Fruit fly (Drosophila melanogaster) whole organism, embryonic: ENCODE measurements around the gene Npc2g.

ENCODE experiments used
- CG10267 ChIP-seq: fragments of 200-800 bp; sonication (Bioruptor generic); optimal IDR thresholded peaks from 2 replicates; lab custom pipeline; 2018; ENCODE audit warnings: missing biosample characterization, mild to moderate bottlenecking, missing genetic modification characterization, moderate library complexity
- CG10321 ChIP-seq: fragments of 200-800 bp; sonication (Bioruptor generic); IDR thresholded peaks from 2 replicates; pipeline ENCODE4 v1.3.6; 2022; ENCODE audit warnings: missing biosample characterization, missing genetic modification characterization
- CG10565 ChIP-seq: fragments of 200-800 bp; sonication (Bioruptor generic); optimal IDR thresholded peaks from 3 replicates; lab custom pipeline; 2016; ENCODE audit warnings: missing biosample characterization, mild to moderate bottlenecking, missing genetic modification characterization
- CG10959 ChIP-seq: fragments of 200-800 bp; sonication (Bioruptor generic); IDR thresholded peaks from 2 replicates; pipeline ENCODE4 v1.3.6; 2022; ENCODE audit warnings: missing biosample characterization, missing genetic modification characterization
- CG13775 ChIP-seq: fragments of 200-800 bp; sonication (Bioruptor generic); optimal IDR thresholded peaks from 3 replicates; lab custom pipeline; 2017; ENCODE audit warnings: missing biosample characterization, mild to moderate bottlenecking, missing genetic modification characterization
- CG14710 ChIP-seq: fragments of 200-800 bp; sonication (Bioruptor generic); optimal IDR thresholded peaks from 3 replicates; lab custom pipeline; 2019; ENCODE audit warnings: missing biosample characterization, mild to moderate bottlenecking, missing genetic modification characterization, moderate library complexity
- CG14860 ChIP-seq: fragments of 200-800 bp; sonication (Bioruptor generic); IDR thresholded peaks from 3 replicates; pipeline ENCODE4 v1.3.6; 2022; ENCODE audit warnings: missing biosample characterization, missing genetic modification characterization; ENCODE audit not compliant: partially characterized antibody
- CG15073 ChIP-seq: fragments of 200-800 bp; sonication (Bioruptor generic); optimal IDR thresholded peaks from 2 replicates; lab custom pipeline; 2016; ENCODE audit warnings: missing biosample characterization, missing genetic modification characterization
- CG1529 ChIP-seq: fragments of 200-800 bp; sonication (Bioruptor generic); optimal IDR thresholded peaks from 3 replicates; lab custom pipeline; 2018; ENCODE audit warnings: missing biosample characterization, missing genetic modification characterization
- CG15696 ChIP-seq: fragments of 200-800 bp; sonication (Bioruptor generic); optimal IDR thresholded peaks from 2 replicates; lab custom pipeline; 2019; ENCODE audit warnings: missing biosample characterization, mild to moderate bottlenecking, missing genetic modification characterization, moderate library complexity
- CG17385 ChIP-seq: fragments of 200-800 bp; sonication (Bioruptor generic); optimal IDR thresholded peaks from 3 replicates; lab custom pipeline; 2018; ENCODE audit warnings: missing biosample characterization, mild to moderate bottlenecking, missing genetic modification characterization
- CG17829 ChIP-seq: fragments of 200-800 bp; optimal IDR thresholded peaks from 2 replicates; lab custom pipeline; 2019; ENCODE audit warnings: missing biosample characterization, mild to moderate bottlenecking, missing genetic modification characterization, moderate library complexity
- CG18476 ChIP-seq: fragments of 200-800 bp; sonication (Bioruptor generic); optimal IDR thresholded peaks from 2 replicates; lab custom pipeline; 2016; ENCODE audit warnings: missing biosample characterization, mild to moderate bottlenecking, missing genetic modification characterization
- CG4360 ChIP-seq: fragments of 200-800 bp; sonication (Bioruptor generic); IDR thresholded peaks from 2 replicates; pipeline ENCODE4 v1.3.6; 2022; ENCODE audit warnings: missing biosample characterization, missing genetic modification characterization
- CG4404 ChIP-seq: fragments of 200-800 bp; sonication (Bioruptor generic); IDR thresholded peaks from 2 replicates; pipeline ENCODE4 v1.3.6; 2022; ENCODE audit warnings: missing biosample characterization, missing genetic modification characterization
- CG6272 ChIP-seq: fragments of 200-800 bp; sonication (Bioruptor generic); IDR thresholded peaks from 2 replicates; pipeline ENCODE4 v1.3.6; 2022; ENCODE audit warnings: missing biosample characterization, missing genetic modification characterization
- CG7556 ChIP-seq: fragments of 200-800 bp; sonication (Bioruptor generic); optimal IDR thresholded peaks from 2 replicates; lab custom pipeline; 2017; ENCODE audit warnings: missing biosample characterization, mild to moderate bottlenecking, missing genetic modification characterization
- CG7839 ChIP-seq: fragments of 200-800 bp; sonication (Bioruptor generic); optimal IDR thresholded peaks from 3 replicates; lab custom pipeline; 2018; ENCODE audit warnings: missing biosample characterization, mild to moderate bottlenecking, missing genetic modification characterization, moderate library complexity
- CTCF ChIP-seq: fragments of 200-800 bp; sonication (Bioruptor generic); optimal IDR thresholded peaks from 2 replicates; lab custom pipeline; 2017; ENCODE audit warnings: missing biosample characterization, mild to moderate bottlenecking, missing genetic modification characterization, moderate library complexity
- CoRest ChIP-seq: fragments of 200-800 bp; sonication (Bioruptor generic); optimal IDR thresholded peaks from 3 replicates; lab custom pipeline; 2018; ENCODE audit warnings: missing biosample characterization, mild to moderate bottlenecking, missing genetic modification characterization, moderate library complexity
- Dad ChIP-seq: fragments of 200-800 bp; sonication (Bioruptor generic); optimal IDR thresholded peaks from 3 replicates; lab custom pipeline; 2016; ENCODE audit warnings: missing biosample characterization, missing genetic modification characterization
- Doc2 ChIP-seq: fragments of 200-800 bp; sonication (Bioruptor generic); IDR thresholded peaks from 2 replicates; pipeline ENCODE4 v1.3.6; 2022; ENCODE audit warnings: missing biosample characterization, missing genetic modification characterization
- ERR ChIP-seq: fragments of 200-800 bp; sonication (Bioruptor generic); optimal IDR thresholded peaks from 2 replicates; lab custom pipeline; 2016; ENCODE audit warnings: missing biosample characterization, missing genetic modification characterization
- Ets65A ChIP-seq: fragments of 200-800 bp; sonication (Bioruptor generic); peaks from one replicate; lab custom pipeline; 2016; ENCODE audit warnings: missing biosample characterization, missing genetic modification characterization
- Hmr ChIP-seq: fragments of 200-800 bp; sonication (Bioruptor generic); optimal IDR thresholded peaks from 3 replicates; lab custom pipeline; 2017; ENCODE audit warnings: mild to moderate bottlenecking, missing biosample characterization, missing genetic modification reagents, missing genetic modification characterization
- NC2α ChIP-seq: fragments of 200-800 bp; sonication (Bioruptor generic); optimal IDR thresholded peaks from 2 replicates; lab custom pipeline; 2016; ENCODE audit warnings: missing biosample characterization, missing genetic modification characterization
- Opbp ChIP-seq: fragments of 200-800 bp; sonication (Bioruptor generic); IDR thresholded peaks from 3 replicates; pipeline ENCODE4 v1.3.6; 2022; ENCODE audit warnings: missing biosample characterization, missing genetic modification characterization; ENCODE audit not compliant: partially characterized antibody
- Ptx1 ChIP-seq: fragments of 200-800 bp; sonication (Bioruptor generic); IDR thresholded peaks from 2 replicates; pipeline ENCODE4 v1.3.6; 2022; ENCODE audit warnings: missing biosample characterization, missing genetic modification characterization
- Side ChIP-seq: fragments of 200-800 bp; sonication (Bioruptor generic); optimal IDR thresholded peaks from 2 replicates; lab custom pipeline; 2016; ENCODE audit warnings: missing biosample characterization, missing genetic modification characterization
- Sin3A ChIP-seq: fragments of >200 bp; optimal IDR thresholded peaks from 2 replicates; lab custom pipeline; 2018
- Six4 ChIP-seq: fragments of 200-800 bp; sonication (Bioruptor generic); optimal IDR thresholded peaks from 2 replicates; lab custom pipeline; 2016; ENCODE audit warnings: missing biosample characterization, missing genetic modification characterization
- ap ChIP-seq: fragments of 200-800 bp; sonication (Bioruptor generic); IDR thresholded peaks from 2 replicates; pipeline ENCODE4 v1.3.6; 2022; ENCODE audit warnings: missing biosample characterization, missing genetic modification characterization
- ase ChIP-seq: fragments of 200-800 bp; sonication (Bioruptor generic); IDR thresholded peaks from 3 replicates; pipeline ENCODE4 v1.3.6; 2022; ENCODE audit warnings: missing biosample characterization, missing genetic modification characterization
- bsh ChIP-seq, 2 experiments: fragments of 200-800 bp; sonication (Bioruptor generic); optimal IDR thresholded peaks; 2 replicates each; lab custom pipeline; 2017 to 2018; ENCODE audit warnings: mild to moderate bottlenecking in 2 of 2, missing biosample characterization in 2 of 2, missing genetic modification characterization in 2 of 2, moderate library complexity in 1 of 2
- chif ChIP-seq, 2 experiments: fragments of 200-800 bp; sonication (Bioruptor generic); optimal IDR thresholded peaks; 3 replicates each; lab custom pipeline; 2016; ENCODE audit warnings: missing biosample characterization in 2 of 2, missing genetic modification characterization in 2 of 2
- chn ChIP-seq: fragments of 200-800 bp; sonication (Bioruptor generic); optimal IDR thresholded peaks from 2 replicates; lab custom pipeline; 2016; ENCODE audit warnings: missing biosample characterization, missing genetic modification characterization
- ci ChIP-seq: fragments of 200-800 bp; sonication (Bioruptor generic); IDR thresholded peaks from 3 replicates; pipeline ENCODE4 v1.3.6; 2022; ENCODE audit warnings: missing biosample characterization, missing genetic modification characterization
- dmrt11E ChIP-seq: fragments of 200-800 bp; sonication (Bioruptor generic); optimal IDR thresholded peaks from 3 replicates; lab custom pipeline; 2018; ENCODE audit warnings: missing biosample characterization, mild to moderate bottlenecking, missing genetic modification characterization, moderate library complexity
- ems ChIP-seq: fragments of 200-800 bp; sonication (Bioruptor generic); optimal IDR thresholded peaks from 3 replicates; lab custom pipeline; 2016; ENCODE audit warnings: missing biosample characterization, missing genetic modification characterization
- gce ChIP-seq: fragments of 200-800 bp; sonication (Bioruptor generic); IDR thresholded peaks from 3 replicates; pipeline ENCODE4 v1.3.6; 2022; ENCODE audit warnings: missing biosample characterization, missing genetic modification characterization
- gt ChIP-seq: fragments of 200-800 bp; sonication (Bioruptor generic); IDR thresholded peaks from 2 replicates; pipeline ENCODE4 v1.3.6; 2022; ENCODE audit warnings: missing biosample characterization, missing genetic modification characterization
- hkb ChIP-seq, 2 experiments: fragments of 200-800 bp in 1 of 2; fragments of >200 bp in 1 of 2; sonication (Bioruptor generic) in 1 of 2; IDR thresholded peaks in 1 of 2; optimal IDR thresholded peaks in 1 of 2; 2 replicates each; pipeline versions ENCODE4 v1.3.6 to Lab custom; 2017 to 2022; ENCODE audit warnings: missing biosample characterization in 1 of 2, missing genetic modification characterization in 1 of 2
- insv ChIP-seq, 2 experiments: fragments of 200-800 bp; sonication (Bioruptor generic); optimal IDR thresholded peaks; 3 replicates each; lab custom pipeline; 2016 to 2018; ENCODE audit warnings: missing biosample characterization in 2 of 2, missing genetic modification characterization in 2 of 2
- inv ChIP-seq: fragments of 200-800 bp; sonication (Bioruptor generic); IDR thresholded peaks from 2 replicates; pipeline ENCODE4 v1.3.6; 2022; ENCODE audit warnings: missing biosample characterization, missing genetic modification characterization; ENCODE audit not compliant: partially characterized antibody
- lilli ChIP-seq: fragments of 200-800 bp; sonication (Bioruptor generic); optimal IDR thresholded peaks from 3 replicates; lab custom pipeline; 2016; ENCODE audit warnings: missing biosample characterization, missing genetic modification characterization
- luna ChIP-seq: fragments of 200-800 bp; sonication (Bioruptor generic); optimal IDR thresholded peaks from 2 replicates; lab custom pipeline; 2016; ENCODE audit warnings: missing biosample characterization, missing genetic modification characterization
- pita ChIP-seq: fragments of 200-800 bp; sonication (Bioruptor generic); optimal IDR thresholded peaks from 2 replicates; lab custom pipeline; 2017; ENCODE audit warnings: missing biosample characterization, mild to moderate bottlenecking, missing genetic modification characterization
- repo ChIP-seq: fragments of 200-800 bp; sonication (Bioruptor generic); optimal IDR thresholded peaks from 2 replicates; lab custom pipeline; 2016; ENCODE audit warnings: missing biosample characterization, missing genetic modification characterization
- ttk ChIP-seq: fragments of 200-800 bp; sonication (Bioruptor generic); IDR thresholded peaks from 2 replicates; pipeline ENCODE4 v2.1.2; 2022; ENCODE audit warnings: missing biosample characterization, missing genetic modification characterization
- unc-4 ChIP-seq: fragments of 200-800 bp; sonication (Bioruptor generic); IDR thresholded peaks from 2 replicates; pipeline ENCODE4 v1.3.6; 2022; ENCODE audit warnings: missing biosample characterization, missing genetic modification characterization; ENCODE audit not compliant: partially characterized antibody
- zfh1 ChIP-seq: fragments of 200-800 bp; sonication (Bioruptor generic); IDR thresholded peaks from 3 replicates; pipeline ENCODE4 v1.3.6; 2022; ENCODE audit warnings: missing biosample characterization, missing genetic modification characterization
- zfh2 ChIP-seq: fragments of 200-800 bp; sonication (Bioruptor generic); optimal IDR thresholded peaks from 2 replicates; lab custom pipeline; 2016; ENCODE audit warnings: missing biosample characterization, missing genetic modification characterization

Gene Npc2g

DNA sequence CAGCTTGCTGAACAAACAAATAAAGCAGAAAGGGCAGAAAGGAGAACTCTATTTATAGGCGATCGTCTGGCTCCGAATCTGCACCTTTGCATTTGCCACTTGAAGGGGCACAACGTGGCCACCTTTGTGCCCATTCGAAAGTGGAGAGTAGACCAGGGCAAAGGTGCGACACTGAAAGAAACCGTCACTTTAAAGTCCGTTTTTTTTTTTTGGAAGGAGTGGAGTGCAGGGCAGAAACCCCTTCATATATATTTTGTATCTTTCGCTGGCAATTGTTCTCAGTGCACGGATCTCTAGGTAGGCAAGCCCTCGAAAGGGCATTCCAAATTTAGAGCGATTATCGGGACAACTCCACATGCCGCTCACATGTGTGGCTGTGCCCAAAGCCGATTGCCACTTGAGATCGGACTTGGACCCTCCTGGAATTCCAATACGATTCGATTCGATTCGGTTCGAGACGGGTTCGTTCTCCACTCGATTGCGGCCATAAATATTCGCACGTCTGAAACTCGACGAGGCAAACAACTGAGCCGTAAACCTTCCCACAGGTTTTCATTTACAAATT lies 25.1 kb upstream of the Npc2g start (continued):
- TF ChIP-seq CG4404 (peak; percentile 49), Ptx1 (GFP tag; lab: Robert Waterston, UW) (no peak), Opbp (no peak), CoRest (no peak), zfh1 (GFP tag; lab: Robert Waterston, UW) (peak; percentile 35; the same call in 1 of the 3 replicates), inv (GFP tag; lab: Robert Waterston, UW) (no peak), Six4 (GFP tag; lab: Kevin White, UChicago) (peak; percentile 5), CG10565 (GFP tag; lab: Kevin White, UChicago) (no peak), repo (GFP tag; lab: Kevin White, UChicago) (no peak), CG17385 (GFP tag; lab: Kevin White, UChicago) (no peak), CG10321 (no peak), CG10267 (peak; percentile 0), CTCF (GFP tag; lab: Kevin White, UChicago) (no peak), dmrt11E (peak; percentile 55), ase (GFP tag; lab: Robert Waterston, UW) (no peak), hkb (optimal IDR thresholded peaks at IDR 0.05; lab: Kevin White, UChicago) (no peak), hkb (GFP tag; IDR thresholded peaks at IDR 0.05; lab: Robert Waterston, UW) (no peak), CG17829 (tag; lab: Kevin White, UChicago) (peak; percentile 2), CG15696 (tag; lab: Kevin White, UChicago) (peak; percentile 68), Sin3A (lab: Kevin White, UChicago) (no peak), CG6272 (no peak), ci (GFP tag; lab: Robert Waterston, UW) (0 out of 3 replicates have a peak, but pooled peaks have one; percentile 34), ttk (no peak), CG14860 (GFP tag; lab: Robert Waterston, UW) (no peak), CG7556 (GFP tag; lab: Kevin White, UChicago) (no peak), bsh (GFP tag; optimal IDR thresholded peaks at IDR 0.05; lab: Kevin White, UChicago) (peak in 1 of 2 experiments; percentile 26), Side (GFP tag; lab: Kevin White, UChicago) (no peak), CG18476 (GFP tag; lab: Kevin White, UChicago) (no peak), Hmr (no peak), zfh2 (GFP tag; lab: Kevin White, UChicago) (no peak), gt (no peak), Ets65A (GFP tag; lab: Kevin White, UChicago) (peak; percentile 28), chn (peak; percentile 31), lilli (GFP tag; lab: Kevin White, UChicago) (no peak), pita (GFP tag; lab: Kevin White, UChicago) (no peak), CG13775 (GFP tag; lab: Kevin White, UChicago) (no peak), Doc2 (GFP tag; lab: Robert Waterston, UW) (no peak), Dad (GFP tag; lab: Kevin White, UChicago) (no peak), CG10959 (0 out of 2 replicates have a peak, but pooled peaks have one; percentile 20), ems (GFP tag; lab: Kevin White, UChicago) (no peak), CG15073 (GFP tag; lab: Kevin White, UChicago) (no peak), CG14710 (tag; lab: Kevin White, UChicago) (peak; percentile 10), CG4360 (GFP tag; lab: Robert Waterston, UW) (no peak), chif (GFP tag; optimal IDR thresholded peaks at IDR 0.05; lab: Kevin White, UChicago) (peak in 1 of 2 experiments; percentile 7), insv (GFP tag; optimal IDR thresholded peaks at IDR 0.05; lab: Kevin White, UChicago) (peak in 1 of 2 experiments; percentile 52), ERR (GFP tag; lab: Kevin White, UChicago) (no peak), unc-4 (GFP tag; lab: Robert Waterston, UW) (no peak), ap (GFP tag; lab: Robert Waterston, UW) (no peak), gce (GFP tag; lab: Robert Waterston, UW) (no peak), luna (GFP tag; lab: Kevin White, UChicago) (no peak), CG7839 (tag; lab: Kevin White, UChicago) (no peak), CG1529 (no peak), NC2α (GFP tag; lab: Kevin White, UChicago) (no peak)
